Fruit fly (Drosophila melanogaster): ENCODE data around the gene bnb.

The bnb gene

DNA sequence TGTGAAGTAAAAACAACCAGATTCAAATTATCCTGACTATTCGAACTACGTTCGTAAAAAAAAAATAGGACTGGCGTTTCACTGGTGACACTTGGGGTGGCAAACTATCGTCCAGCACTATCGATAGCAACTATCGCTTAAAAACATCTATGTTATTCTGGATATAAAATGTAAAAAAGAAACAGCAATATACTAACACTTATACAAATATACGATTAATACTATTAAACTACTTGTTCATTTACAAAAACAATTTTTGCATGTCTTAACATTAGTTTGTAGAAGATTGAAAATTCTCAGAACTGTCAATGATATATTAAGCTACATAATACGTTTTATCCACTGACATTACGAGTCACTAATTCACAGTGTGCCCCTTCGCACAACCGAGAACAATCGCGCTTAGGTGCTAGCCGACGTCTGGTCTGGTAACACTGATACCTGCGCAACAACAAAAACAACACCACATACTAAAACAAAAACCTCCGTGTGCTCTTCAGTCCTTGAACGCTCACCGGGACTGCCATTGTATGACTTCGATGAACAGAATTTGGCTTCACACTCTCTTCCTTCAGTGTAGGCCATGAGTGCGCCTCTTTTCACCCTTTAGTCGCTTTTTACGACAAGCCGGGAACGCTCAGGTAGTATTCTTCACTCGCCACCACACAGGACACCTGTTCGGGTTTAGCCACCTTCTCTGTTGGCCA is 13.9 kb downstream of the bnb start, which contains the start of gene CG18259 (continued):
- TF ChIP-seq gsb (GFP tag; IDR thresholded peaks at IDR 0.05): no peak
- no peak for TF ChIP-seq gro (GFP tag; optimal IDR thresholded peaks at IDR 0.05)
- TF ChIP-seq CG8478 (optimal IDR thresholded peaks at IDR 0.05): no peak
- peak in 2 of 3 experiments; percentile 16 to 85 for TF ChIP-seq lola (GFP tag; optimal IDR thresholded peaks at IDR 0.05)
- TF ChIP-seq Fer2 (tag; optimal IDR thresholded peaks at IDR 0.05): no peak
- no peak for TF ChIP-seq schlank (tag; optimal IDR thresholded peaks at IDR 0.05)
- no peak for TF ChIP-seq CG8290 (GFP tag; optimal IDR thresholded peaks at IDR 0.05)
- no peak for TF ChIP-seq CG8290 (tag; optimal IDR thresholded peaks at IDR 0.05)
- no peak for TF ChIP-seq dan (GFP tag; IDR thresholded peaks at IDR 0.05)
- TF ChIP-seq Jarid2 (GFP tag; optimal IDR thresholded peaks at IDR 0.05): no peak
- no peak for TF ChIP-seq ci (GFP tag; IDR thresholded peaks at IDR 0.05)
- TF ChIP-seq knrl (GFP tag; IDR thresholded peaks at IDR 0.05; ENCODE audit: partially characterized antibody): peak; percentile 94
- peak; percentile 90 for TF ChIP-seq Sry-δ (GFP tag; optimal IDR thresholded peaks at IDR 0.05)
- peak; percentile 63 for TF ChIP-seq Lhr (GFP tag; optimal IDR thresholded peaks at IDR 0.05)
- TF ChIP-seq CG32772 (GFP tag; IDR thresholded peaks at IDR 0.05): peak; percentile 54
- TF ChIP-seq her (GFP tag; optimal IDR thresholded peaks at IDR 0.05): no peak
- TF ChIP-seq crol (GFP tag; IDR thresholded peaks at IDR 0.05): no peak
- TF ChIP-seq gsb-n (tag; optimal IDR thresholded peaks at IDR 0.05): no peak
- no peak for TF ChIP-seq CG4820 (GFP tag; optimal IDR thresholded peaks at IDR 0.05)
- no peak for TF ChIP-seq jigr1 (GFP tag; IDR thresholded peaks at IDR 0.05)
- TF ChIP-seq Hr51 (GFP tag; optimal IDR thresholded peaks at IDR 0.05): no peak
- no peak for TF ChIP-seq Mrtf (GFP tag; IDR thresholded peaks at IDR 0.05)
- peak; percentile 70; the same call in 2 of the 3 replicates for TF ChIP-seq Opbp (GFP tag; IDR thresholded peaks at IDR 0.05; ENCODE audit: partially characterized antibody)
- no peak for TF ChIP-seq CG10209 (GFP tag; optimal IDR thresholded peaks at IDR 0.05)
- no peak for TF ChIP-seq Nf-YB (GFP tag; optimal IDR thresholded peaks at IDR 0.05)
- TF ChIP-seq Ravus (GFP tag; IDR thresholded peaks at IDR 0.05): no peak
- peak; percentile 36; the same call in 1 of the 3 replicates for TF ChIP-seq Aef1 (GFP tag; IDR thresholded peaks at IDR 0.05)
- no peak for TF ChIP-seq ro (GFP tag; IDR thresholded peaks at IDR 0.05)
- TF ChIP-seq dm (GFP tag; optimal IDR thresholded peaks at IDR 0.05): peak; percentile 21
- TF ChIP-seq Dad (GFP tag; optimal IDR thresholded peaks at IDR 0.05): no peak
- TF ChIP-seq Hsf (GFP tag; optimal IDR thresholded peaks at IDR 0.05): no peak
- TF ChIP-seq Dek (tag; optimal IDR thresholded peaks at IDR 0.05): no peak
- TF ChIP-seq CG3065 (GFP tag; optimal IDR thresholded peaks at IDR 0.05): no peak
- TF ChIP-seq Hmr (GFP tag; optimal IDR thresholded peaks at IDR 0.05): peak; percentile 39
- TF ChIP-seq wek (GFP tag; optimal IDR thresholded peaks at IDR 0.05): no peak
- no peak for TF ChIP-seq ttk (GFP tag; IDR thresholded peaks at IDR 0.05)
- TF ChIP-seq Bgb (GFP tag; IDR thresholded peaks at IDR 0.05; ENCODE audit: partially characterized antibody): peak; percentile 77
- TF ChIP-seq Spps (tag; optimal IDR thresholded peaks at IDR 0.05): no peak
- peak; percentile 83 for TF ChIP-seq Sin3A (optimal IDR thresholded peaks at IDR 0.05)
- TF ChIP-seq CG12155 (GFP tag; optimal IDR thresholded peaks at IDR 0.05): peak; percentile 13
- peak; percentile 79 for TF ChIP-seq CG13287 (GFP tag; IDR thresholded peaks at IDR 0.05; ENCODE audit: partially characterized antibody)
- no peak for TF ChIP-seq bigmax (GFP tag; optimal IDR thresholded peaks at IDR 0.05)
- peak; percentile 69 for TF ChIP-seq nmo (GFP tag; optimal IDR thresholded peaks at IDR 0.05)
- TF ChIP-seq wor (GFP tag; IDR thresholded peaks at IDR 0.05): no peak
- TF ChIP-seq CG31388 (GFP tag; optimal IDR thresholded peaks at IDR 0.05): no peak
- no peak for TF ChIP-seq br (optimal IDR thresholded peaks at IDR 0.05)
- TF ChIP-seq fd96Cb (tag; optimal IDR thresholded peaks at IDR 0.05): no peak
- TF ChIP-seq Mes4 (GFP tag; optimal IDR thresholded peaks at IDR 0.05): no peak
- TF ChIP-seq hth (optimal IDR thresholded peaks at IDR 0.05): no peak
- peak; percentile 52 for TF ChIP-seq stwl (tag; optimal IDR thresholded peaks at IDR 0.05)
- TF ChIP-seq CG9609 (GFP tag; optimal IDR thresholded peaks at IDR 0.05): no peak
- TF ChIP-seq D19A (tag; optimal IDR thresholded peaks at IDR 0.05): no peak
